Fruit fly (Drosophila melanogaster) whole organism, pupa: ENCODE results near the gene CG17666.
A peak's percentile ranks its signal among the peaks of the same experiment; 100 is the strongest.

Experiments used
- CG12605 ChIP-seq: fragments of 200-800 bp; sonication (Bioruptor generic); IDR thresholded peaks from 2 replicates; pipeline ENCODE4 v1.3.6; 2022; ENCODE audit warnings: missing biosample characterization, missing genetic modification characterization
- CG15710 ChIP-seq: fragments of 200-800 bp; sonication (Bioruptor generic); optimal IDR thresholded peaks from 2 replicates; lab custom pipeline; 2018; ENCODE audit warnings: missing biosample characterization, mild to moderate bottlenecking, missing genetic modification characterization, moderate library complexity
- CG17806 ChIP-seq: fragments of 200-800 bp; sonication (Bioruptor generic); optimal IDR thresholded peaks from 2 replicates; lab custom pipeline; 2018; ENCODE audit warnings: missing biosample characterization, mild to moderate bottlenecking, missing genetic modification characterization, moderate library complexity
- CG8159 ChIP-seq: fragments of 200-800 bp; sonication (Bioruptor generic); optimal IDR thresholded peaks from 3 replicates; lab custom pipeline; 2018; ENCODE audit warnings: missing biosample characterization, mild to moderate bottlenecking, missing genetic modification characterization, moderate library complexity
- D1 ChIP-seq: fragments of 200-800 bp; sonication (Bioruptor generic); optimal IDR thresholded peaks from 2 replicates; lab custom pipeline; 2018; ENCODE audit warnings: missing biosample characterization, mild to moderate bottlenecking, missing genetic modification characterization, moderate library complexity
- EcR ChIP-seq: fragments of 200-800 bp; sonication (Bioruptor generic); optimal IDR thresholded peaks from 3 replicates; lab custom pipeline; 2019; ENCODE audit warnings: missing biosample characterization, missing genetic modification characterization, mild to moderate bottlenecking, moderate library complexity, missing genetic modification reagents
- Ets98B ChIP-seq: fragments of 200-800 bp; sonication (Bioruptor generic); IDR thresholded peaks from 2 replicates; pipeline ENCODE4 v1.3.6; 2022; ENCODE audit warnings: missing biosample characterization, missing genetic modification characterization
- Pif1A ChIP-seq: fragments of 200-800 bp; sonication (Bioruptor generic); optimal IDR thresholded peaks from 3 replicates; lab custom pipeline; 2016; ENCODE audit warnings: missing biosample characterization, missing genetic modification characterization
- Snoo ChIP-seq: fragments of 200-800 bp; sonication (Bioruptor generic); optimal IDR thresholded peaks from 3 replicates; lab custom pipeline; 2017; ENCODE audit warnings: missing biosample characterization, mild to moderate bottlenecking, missing genetic modification characterization, inconsistent platforms
- gl ChIP-seq: fragments of 200-800 bp; sonication (Bioruptor generic); optimal IDR thresholded peaks from 2 replicates; lab custom pipeline; 2018; ENCODE audit warnings: missing biosample characterization, mild to moderate bottlenecking, missing genetic modification characterization
- rn ChIP-seq: fragments of 200-800 bp; sonication (Bioruptor generic); IDR thresholded peaks from 2 replicates; pipeline ENCODE4 v1.3.6; 2022; ENCODE audit warnings: missing biosample characterization, missing genetic modification characterization

dm6 chr3L:12790783-12791678, 9.9 kb downstream of the CG17666 start:
- no peak for TF ChIP-seq EcR (GFP tag; lab: Kevin White, UChicago)
- no peak for TF ChIP-seq CG8159 (tag; lab: Kevin White, UChicago)
- no peak; the same call in 1 of the 2 replicates for TF ChIP-seq Ets98B (GFP tag; lab: Robert Waterston, UW)
- TF ChIP-seq CG15710 (tag; lab: Kevin White, UChicago): no peak
- TF ChIP-seq D1 (tag; lab: Kevin White, UChicago): peak; percentile 43
- peak; percentile 34; the same call in 1 of the 2 replicates for TF ChIP-seq CG12605 (GFP tag; lab: Robert Waterston, UW)
- no peak for TF ChIP-seq gl (tag; lab: Kevin White, UChicago)
- TF ChIP-seq Snoo (tag; lab: Kevin White, UChicago): no peak
- no peak for TF ChIP-seq rn (GFP tag; lab: Robert Waterston, UW)
- TF ChIP-seq CG17806 (tag; lab: Kevin White, UChicago): no peak
- TF ChIP-seq Pif1A (GFP tag; lab: Kevin White, UChicago): no peak
